Worm (Caenorhabditis elegans) whole organism, early embryonic: ENCODE data around the gene bath-46.

Experiments used
- B0310.2 ChIP-seq: sonication (generic microtip); optimal IDR thresholded peaks from 2 replicates; lab custom pipeline; 2016; ENCODE audit warnings: mild to moderate bottlenecking, missing genetic modification characterization, missing compliant biosample characterization
- F13C5.2 ChIP-seq: sonication (generic microtip); optimal IDR thresholded peaks from 2 replicates; lab custom pipeline; 2017; ENCODE audit warnings: mild to moderate bottlenecking, missing genetic modification characterization, inconsistent platforms, missing compliant biosample characterization
- aly-1 ChIP-seq: sonication (generic microtip); optimal IDR thresholded peaks from 2 replicates; lab custom pipeline; 2016; ENCODE audit warnings: missing genetic modification characterization, missing compliant biosample characterization
- ama-1 ChIP-seq: fragments of 150-350 bp; optimal IDR thresholded peaks from 2 replicates; lab custom pipeline; 2014
- ceh-13 ChIP-seq: fragments of 200-800 bp; sonication (Bioruptor generic); optimal IDR thresholded peaks from 2 replicates; lab custom pipeline; 2018; ENCODE audit warnings: mild to moderate bottlenecking, missing genetic modification characterization, missing compliant biosample characterization
- ceh-36 ChIP-seq: sonication (generic microtip); optimal IDR thresholded peaks from 2 replicates; lab custom pipeline; 2016; ENCODE audit warnings: missing genetic modification characterization, inconsistent platforms, missing compliant biosample characterization
- ets-7 ChIP-seq: sonication (generic microtip); optimal IDR thresholded peaks from 2 replicates; lab custom pipeline; 2016; ENCODE audit warnings: missing genotype, missing genetic modification characterization, missing compliant biosample characterization
- flt-1 ChIP-seq: fragments of 200-800 bp; sonication (Bioruptor generic); IDR thresholded peaks from 2 replicates; pipeline ENCODE4 v1.3.6; 2022; ENCODE audit warnings: missing genetic modification characterization, missing compliant biosample characterization
- hmbx-1 ChIP-seq: sonication (generic microtip); optimal IDR thresholded peaks from 2 replicates; lab custom pipeline; 2016; ENCODE audit warnings: mild to moderate bottlenecking, missing genetic modification characterization, missing compliant biosample characterization
- hmg-4 ChIP-seq: fragments of 200-800 bp; sonication (Bioruptor generic); optimal IDR thresholded peaks from 2 replicates; lab custom pipeline; 2018; ENCODE audit warnings: mild to moderate bottlenecking, missing genetic modification characterization, missing compliant biosample characterization
- hnd-1 ChIP-seq: sonication (generic microtip); optimal IDR thresholded peaks from 2 replicates; lab custom pipeline; 2016; ENCODE audit warnings: missing genetic modification characterization, missing compliant biosample characterization
- pes-1 ChIP-seq: fragments of 200-800 bp; sonication (Bioruptor generic); IDR thresholded peaks from 2 replicates; pipeline ENCODE4 v1.3.6; 2022; ENCODE audit warnings: missing genetic modification reagents, missing genetic modification characterization, missing compliant biosample characterization
- scrt-1 ChIP-seq: fragments of 200-800 bp; sonication (Bioruptor generic); IDR thresholded peaks from 2 replicates; pipeline ENCODE4 v1.3.6; 2022; ENCODE audit warnings: missing genetic modification characterization, missing compliant biosample characterization
- sea-1 ChIP-seq: fragments of 200-800 bp; sonication (Bioruptor generic); conservative IDR thresholded peaks from 2 replicates; pipeline ENCODE4 v1.3.6; 2022; ENCODE audit warnings: missing genetic modification characterization, missing compliant biosample characterization
- tbx-11 ChIP-seq: fragments of 200-800 bp; sonication (Bioruptor generic); IDR thresholded peaks from 2 replicates; pipeline ENCODE4 v1.3.6; 2022; ENCODE audit warnings: missing genetic modification characterization, missing compliant biosample characterization
- tbx-37 ChIP-seq: fragments of 200-800 bp; sonication (Bioruptor generic); conservative IDR thresholded peaks from 2 replicates; pipeline ENCODE4 v1.3.6; 2022; ENCODE audit warnings: missing genetic modification reagents, missing genetic modification characterization, missing compliant biosample characterization
- tra-4 ChIP-seq: sonication (generic microtip); optimal IDR thresholded peaks from 2 replicates; lab custom pipeline; 2017; ENCODE audit warnings: missing genetic modification characterization, missing compliant biosample characterization

The bath-46 gene

DNA sequence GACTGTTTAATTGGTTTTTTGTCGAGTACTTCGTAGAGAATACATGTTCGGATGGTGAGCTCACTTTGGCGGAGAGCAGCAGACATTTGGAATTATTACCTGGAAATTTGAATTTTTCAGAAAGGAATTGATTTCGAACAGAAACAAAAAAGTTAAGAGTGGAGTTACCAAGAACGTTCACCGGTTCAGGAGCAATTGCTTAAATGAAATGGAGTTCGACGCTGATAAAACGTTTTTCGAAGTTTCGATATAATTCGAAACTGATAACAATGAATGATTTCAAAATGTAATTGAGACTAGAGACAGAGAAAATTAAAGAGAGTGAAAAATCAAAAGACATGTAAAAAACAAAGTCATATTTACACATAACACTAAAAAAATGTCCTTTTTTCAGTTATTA is 12.9 kb downstream of the bath-46 start, which contains the start of gene fbxa-163:
Gene fbxa-163 (minus strand): TSS at position 101 of the 400 bp plus-strand sequence.
- TF ChIP-seq aly-1 (no peak), hnd-1 (no peak), hmg-4 (GFP tag; lab: Kevin White, UChicago) (no peak), hmbx-1 (tag; lab: Kevin White, UChicago) (no peak), F13C5.2 (tag; lab: Kevin White, UChicago) (no peak), scrt-1 (GFP tag; lab: Robert Waterston, UW) (no peak), tra-4 (tag; lab: Kevin White, UChicago) (no peak), ama-1 (no peak), pes-1 (no peak), ceh-13 (GFP tag; lab: Kevin White, UChicago) (no peak), ceh-36 (tag; lab: Kevin White, UChicago) (no peak), B0310.2 (tag; lab: Kevin White, UChicago) (no peak), tbx-37 (GFP tag; lab: Robert Waterston, UW) (no peak), flt-1 (GFP tag; lab: Robert Waterston, UW) (no peak), tbx-11 (GFP tag; lab: Robert Waterston, UW) (no peak), sea-1 (GFP tag; lab: Robert Waterston, UW) (no peak)

DNA sequence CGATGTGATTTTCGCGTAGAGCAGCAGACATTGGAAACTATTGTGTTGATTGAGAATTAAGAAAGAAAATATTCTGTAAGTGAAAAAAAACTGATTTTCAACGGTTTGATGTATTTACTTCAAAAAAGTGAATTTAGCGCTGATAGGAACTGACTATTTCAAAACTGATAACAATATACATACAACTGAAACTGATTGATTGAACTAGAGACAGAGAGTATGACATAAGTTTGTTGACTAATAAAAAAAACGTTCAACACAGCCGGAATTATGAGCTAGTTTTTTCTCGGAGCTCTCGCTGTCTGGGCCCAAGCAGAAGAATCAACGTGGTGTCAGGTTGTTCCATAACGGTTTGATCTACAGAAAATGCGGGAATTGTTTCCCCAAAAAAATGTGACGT is 16.3 kb downstream of the bath-46 start, which contains the start of gene fbxa-164:
Gene fbxa-164 (minus strand): TSS at position 101 of the 400 bp plus-strand sequence.
- no peak for TF ChIP-seq tra-4 (tag; lab: Kevin White, UChicago)

DNA sequence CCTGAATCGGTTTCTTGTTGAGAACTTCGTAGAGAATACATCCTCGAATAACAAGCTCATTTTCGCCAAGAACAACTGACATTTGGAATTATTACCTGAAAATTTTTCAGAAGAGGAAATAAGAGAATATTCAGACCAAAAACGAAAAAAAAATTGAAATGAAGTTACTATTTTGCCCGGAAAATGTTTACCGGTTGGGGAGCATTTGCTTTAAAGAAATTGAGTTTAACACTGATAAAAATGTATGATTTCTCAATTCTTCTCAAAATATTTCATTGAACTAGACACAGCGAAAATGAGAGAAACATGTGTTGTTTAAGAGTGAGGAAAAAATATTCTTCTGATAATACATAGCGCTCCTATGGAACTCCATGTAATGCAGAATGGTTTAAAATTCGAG is 18.7 kb downstream of the bath-46 start, which contains the start of gene fbxa-165:
Gene fbxa-165 (minus strand): TSS at position 101 of the 400 bp plus-strand sequence.
- TF ChIP-seq flt-1 (GFP tag; lab: Robert Waterston, UW): no peak
- no peak for TF ChIP-seq aly-1
- TF ChIP-seq ceh-13 (GFP tag; lab: Kevin White, UChicago): no peak
- TF ChIP-seq hnd-1: no peak
- TF ChIP-seq B0310.2 (tag; lab: Kevin White, UChicago): no peak
- no peak for TF ChIP-seq tra-4 (tag; lab: Kevin White, UChicago)
- TF ChIP-seq tbx-11 (GFP tag; lab: Robert Waterston, UW): no peak
- no peak for TF ChIP-seq hmg-4 (GFP tag; lab: Kevin White, UChicago)
- no peak for TF ChIP-seq scrt-1 (GFP tag; lab: Robert Waterston, UW)
- no peak for TF ChIP-seq F13C5.2 (tag; lab: Kevin White, UChicago)
- TF ChIP-seq ceh-36 (tag; lab: Kevin White, UChicago): no peak
- TF ChIP-seq ets-7: no peak
- no peak for TF ChIP-seq sea-1 (GFP tag; lab: Robert Waterston, UW)
- no peak for TF ChIP-seq pes-1
- TF ChIP-seq hmbx-1 (tag; lab: Kevin White, UChicago): no peak
- TF ChIP-seq ama-1: no peak
- no peak for TF ChIP-seq tbx-37 (GFP tag; lab: Robert Waterston, UW)

DNA sequence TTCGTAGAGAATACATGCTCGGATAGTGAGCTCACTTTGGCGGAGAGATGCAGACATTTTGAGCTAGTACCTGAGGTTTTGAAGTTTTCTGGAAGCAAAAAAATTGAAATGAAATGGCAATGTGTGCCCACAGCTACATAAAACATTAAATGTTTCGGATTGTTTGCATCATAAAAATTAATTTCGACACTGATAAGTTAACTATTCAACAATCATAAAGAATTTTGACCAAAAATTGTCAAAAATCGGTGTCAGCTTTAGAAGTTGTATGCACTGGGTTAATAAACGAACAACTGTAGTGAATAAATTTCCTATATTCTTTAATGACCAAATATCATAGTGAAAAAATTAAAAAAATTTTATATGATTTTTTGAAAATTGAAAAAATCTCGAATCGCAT is 21.2 kb downstream of the bath-46 start, which contains the start of gene fbxa-166:
Gene fbxa-166 (minus strand): TSS at position 101 of the 400 bp plus-strand sequence.
- TF ChIP-seq tbx-11 (GFP tag; lab: Robert Waterston, UW): no peak
- TF ChIP-seq hmbx-1 (tag; lab: Kevin White, UChicago): no peak
- TF ChIP-seq aly-1: no peak
- TF ChIP-seq tra-4 (tag; lab: Kevin White, UChicago): no peak
- TF ChIP-seq B0310.2 (tag; lab: Kevin White, UChicago): no peak
- TF ChIP-seq F13C5.2 (tag; lab: Kevin White, UChicago): no peak
- no peak for TF ChIP-seq hmg-4 (GFP tag; lab: Kevin White, UChicago)
- no peak for TF ChIP-seq sea-1 (GFP tag; lab: Robert Waterston, UW)
- no peak for TF ChIP-seq ets-7
- no peak for TF ChIP-seq flt-1 (GFP tag; lab: Robert Waterston, UW)
- no peak for TF ChIP-seq ceh-13 (GFP tag; lab: Kevin White, UChicago)
- TF ChIP-seq tbx-37 (GFP tag; lab: Robert Waterston, UW): no peak
- TF ChIP-seq ama-1: no peak
- no peak for TF ChIP-seq scrt-1 (GFP tag; lab: Robert Waterston, UW)
- no peak for TF ChIP-seq pes-1
- no peak for TF ChIP-seq hnd-1
- no peak for TF ChIP-seq ceh-36 (tag; lab: Kevin White, UChicago)

DNA sequence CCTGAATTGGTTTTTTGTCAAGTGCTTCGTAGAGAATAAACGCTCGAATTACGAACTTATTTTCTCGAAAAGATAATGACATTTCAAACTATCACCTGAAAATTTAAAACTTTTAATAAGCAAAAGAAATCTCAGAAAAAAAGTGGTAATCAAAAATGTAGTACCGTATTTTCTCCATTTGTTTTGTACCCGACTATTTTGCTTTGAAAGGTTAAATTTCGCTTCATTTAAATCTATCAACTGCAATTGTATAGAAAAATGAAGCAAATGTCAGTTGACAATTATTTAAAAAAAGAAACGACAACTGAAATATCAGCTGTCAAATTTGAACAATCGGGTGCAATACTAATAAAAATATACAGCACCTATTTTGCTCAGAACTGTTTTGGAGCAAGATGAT is 23.5 kb downstream of the bath-46 start, which contains the start of gene fbxa-158:
Gene fbxa-158 (minus strand): TSS at position 101 of the 400 bp plus-strand sequence.
- TF ChIP-seq aly-1: no peak
- no peak for TF ChIP-seq ets-7
- TF ChIP-seq pes-1: no peak
- TF ChIP-seq sea-1 (GFP tag; lab: Robert Waterston, UW): no peak
- TF ChIP-seq tra-4 (tag; lab: Kevin White, UChicago): no peak
- TF ChIP-seq tbx-37 (GFP tag; lab: Robert Waterston, UW): no peak
- no peak for TF ChIP-seq tbx-11 (GFP tag; lab: Robert Waterston, UW)
- TF ChIP-seq ceh-36 (tag; lab: Kevin White, UChicago): no peak
- TF ChIP-seq hnd-1: no peak
- TF ChIP-seq B0310.2 (tag; lab: Kevin White, UChicago): no peak
- no peak for TF ChIP-seq hmg-4 (GFP tag; lab: Kevin White, UChicago)
- TF ChIP-seq scrt-1 (GFP tag; lab: Robert Waterston, UW): no peak
- TF ChIP-seq ceh-13 (GFP tag; lab: Kevin White, UChicago): no peak
- TF ChIP-seq flt-1 (GFP tag; lab: Robert Waterston, UW): no peak
- no peak for TF ChIP-seq ama-1

DNA sequence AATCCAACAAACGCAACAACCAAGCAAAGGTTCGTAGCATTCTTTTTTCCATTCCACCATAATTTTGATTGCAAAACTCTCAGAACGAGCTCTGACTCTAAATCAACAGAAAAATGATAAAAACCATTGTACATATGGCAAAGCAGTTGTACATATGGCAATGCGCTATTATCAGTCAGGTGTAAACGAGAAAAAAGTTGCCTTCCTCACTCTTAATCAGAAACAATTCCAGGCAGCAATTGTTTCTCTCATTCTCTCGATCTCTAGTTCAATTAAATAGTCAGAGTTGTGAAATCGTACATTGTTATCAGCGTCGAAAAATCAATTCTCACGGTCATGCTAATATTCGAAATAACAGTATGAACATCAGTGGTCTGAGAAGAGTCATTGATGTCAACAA is 24.1 kb downstream of the bath-46 start:
- TF ChIP-seq ets-7: no peak
- TF ChIP-seq hnd-1: no peak
- TF ChIP-seq aly-1: no peak
- no peak for TF ChIP-seq tra-4 (tag; lab: Kevin White, UChicago)
- no peak for TF ChIP-seq hmbx-1 (tag; lab: Kevin White, UChicago)
- TF ChIP-seq pes-1: no peak
- no peak for TF ChIP-seq tbx-37 (GFP tag; lab: Robert Waterston, UW)
- TF ChIP-seq B0310.2 (tag; lab: Kevin White, UChicago): no peak
- TF ChIP-seq F13C5.2 (tag; lab: Kevin White, UChicago): no peak
- TF ChIP-seq scrt-1 (GFP tag; lab: Robert Waterston, UW): no peak
- no peak for TF ChIP-seq tbx-11 (GFP tag; lab: Robert Waterston, UW)
- TF ChIP-seq flt-1 (GFP tag; lab: Robert Waterston, UW): no peak
- no peak for TF ChIP-seq ceh-13 (GFP tag; lab: Kevin White, UChicago)
- no peak for TF ChIP-seq ceh-36 (tag; lab: Kevin White, UChicago)
- TF ChIP-seq hmg-4 (GFP tag; lab: Kevin White, UChicago): no peak
- TF ChIP-seq sea-1 (GFP tag; lab: Robert Waterston, UW): no peak
- TF ChIP-seq ama-1: no peak
